Fruit fly (Drosophila melanogaster) whole organism, embryonic: ENCODE results near the gene rogdi.

Experiments used
- Abd-B ChIP-seq: fragments of 200-800 bp; sonication (Bioruptor generic); optimal IDR thresholded peaks from 2 replicates; lab custom pipeline; 2018; ENCODE audit warnings: missing biosample characterization, mild to moderate bottlenecking, missing genetic modification characterization, moderate library complexity
- Ada2b ChIP-seq: fragments of 200-800 bp; sonication (Bioruptor generic); IDR thresholded peaks from 2 replicates; pipeline ENCODE4 v1.3.6; 2022; ENCODE audit warnings: missing biosample characterization, missing genetic modification characterization
- Adf1 ChIP-seq: fragments of 200-800 bp; sonication (Bioruptor generic); IDR thresholded peaks from 2 replicates; pipeline ENCODE4 v1.3.6; 2022; ENCODE audit warnings: missing biosample characterization, missing genetic modification characterization
- B-H2 ChIP-seq: fragments of 200-800 bp; sonication (Bioruptor generic); optimal IDR thresholded peaks from 2 replicates; lab custom pipeline; 2018; ENCODE audit warnings: missing biosample characterization, mild to moderate bottlenecking, missing genetic modification characterization
- CG10209 ChIP-seq: fragments of 200-800 bp; sonication (Bioruptor generic); optimal IDR thresholded peaks from 3 replicates; lab custom pipeline; 2017; ENCODE audit warnings: missing biosample characterization, mild to moderate bottlenecking, missing genetic modification characterization, missing genetic modification reagents
- CG11093 ChIP-seq: fragments of 200-800 bp; sonication (Bioruptor generic); IDR thresholded peaks from 3 replicates; pipeline ENCODE4 v1.3.6; 2022; ENCODE audit warnings: missing biosample characterization, missing genetic modification characterization
- CG12071 ChIP-seq: fragments of 200-800 bp; sonication (Bioruptor generic); optimal IDR thresholded peaks from 3 replicates; lab custom pipeline; 2018; ENCODE audit warnings: missing biosample characterization, mild to moderate bottlenecking, missing genetic modification characterization
- CG12299 ChIP-seq: fragments of 200-800 bp; sonication (Bioruptor generic); optimal IDR thresholded peaks from 2 replicates; lab custom pipeline; 2018; ENCODE audit warnings: missing biosample characterization, mild to moderate bottlenecking, missing genetic modification characterization
- CG15073 ChIP-seq: fragments of 200-800 bp; sonication (Bioruptor generic); optimal IDR thresholded peaks from 2 replicates; lab custom pipeline; 2016; ENCODE audit warnings: missing biosample characterization, missing genetic modification characterization
- CG15514 ChIP-seq: fragments of 200-800 bp; sonication (Bioruptor generic); optimal IDR thresholded peaks from 3 replicates; lab custom pipeline; 2017; ENCODE audit warnings: missing biosample characterization, missing genetic modification characterization, mild to moderate bottlenecking, moderate library complexity, missing genetic modification reagents
- CG1603 ChIP-seq: fragments of 200-800 bp; sonication (Bioruptor generic); optimal IDR thresholded peaks from 2 replicates; lab custom pipeline; 2019; ENCODE audit warnings: missing biosample characterization, mild to moderate bottlenecking, missing genetic modification characterization, moderate library complexity
- CG17359 ChIP-seq: fragments of 200-800 bp; sonication (Bioruptor generic); optimal IDR thresholded peaks from 3 replicates; lab custom pipeline; 2018; ENCODE audit warnings: missing biosample characterization, mild to moderate bottlenecking, missing genetic modification characterization, moderate library complexity
- CG17385 ChIP-seq: fragments of 200-800 bp; sonication (Bioruptor generic); optimal IDR thresholded peaks from 3 replicates; lab custom pipeline; 2018; ENCODE audit warnings: missing biosample characterization, mild to moderate bottlenecking, missing genetic modification characterization
- CG42726 ChIP-seq: fragments of 200-800 bp; sonication (Bioruptor generic); IDR thresholded peaks from 2 replicates; pipeline ENCODE4 v1.3.6; 2022; ENCODE audit warnings: missing biosample characterization, missing genetic modification characterization; ENCODE audit not compliant: partially characterized antibody
- CG8924 ChIP-seq: fragments of 200-800 bp; optimal IDR thresholded peaks from 3 replicates; lab custom pipeline; 2019; ENCODE audit warnings: missing biosample characterization, mild to moderate bottlenecking, missing genetic modification characterization, moderate library complexity
- CG9817 ChIP-seq: fragments of 200-800 bp; sonication (Bioruptor generic); optimal IDR thresholded peaks from 2 replicates; lab custom pipeline; 2018; ENCODE audit warnings: missing biosample characterization, mild to moderate bottlenecking, missing genetic modification characterization, moderate library complexity
- CHES-1-like ChIP-seq: fragments of 200-800 bp; sonication (Bioruptor generic); optimal IDR thresholded peaks from 2 replicates; lab custom pipeline; 2016; ENCODE audit warnings: missing biosample characterization, missing genetic modification characterization
- D19B ChIP-seq: fragments of 200-800 bp; sonication (Bioruptor generic); optimal IDR thresholded peaks from 2 replicates; lab custom pipeline; 2017; ENCODE audit warnings: missing biosample characterization, mild to moderate bottlenecking, missing genetic modification characterization
- Ets65A ChIP-seq: fragments of 200-800 bp; sonication (Bioruptor generic); peaks from one replicate; lab custom pipeline; 2016; ENCODE audit warnings: missing biosample characterization, missing genetic modification characterization
- Fer3 ChIP-seq: fragments of 200-800 bp; sonication (Bioruptor generic); optimal IDR thresholded peaks from 2 replicates; lab custom pipeline; 2018; ENCODE audit warnings: missing biosample characterization, mild to moderate bottlenecking, missing genetic modification characterization, moderate library complexity
- Hr3 ChIP-seq: fragments of 200-800 bp; sonication (Bioruptor generic); optimal IDR thresholded peaks from 3 replicates; lab custom pipeline; 2016; ENCODE audit warnings: missing biosample characterization, missing genetic modification characterization
- Mad ChIP-seq: fragments of 200-800 bp; sonication (Bioruptor generic); optimal IDR thresholded peaks from 2 replicates; lab custom pipeline; 2016; ENCODE audit warnings: missing biosample characterization, missing genetic modification characterization
- Mrtf ChIP-seq: fragments of 200-800 bp; sonication (Bioruptor generic); IDR thresholded peaks from 3 replicates; pipeline ENCODE4 v1.3.6; 2022; ENCODE audit warnings: missing biosample characterization, missing genetic modification characterization
- Poxn ChIP-seq: fragments of 200-800 bp; sonication (Bioruptor generic); IDR thresholded peaks from 2 replicates; pipeline ENCODE4 v1.3.6; 2022; ENCODE audit warnings: missing biosample characterization, missing genetic modification characterization
- Six4 ChIP-seq: fragments of 200-800 bp; sonication (Bioruptor generic); optimal IDR thresholded peaks from 2 replicates; lab custom pipeline; 2016; ENCODE audit warnings: missing biosample characterization, missing genetic modification characterization
- Sox102F ChIP-seq: fragments of 200-800 bp; sonication (Bioruptor generic); optimal IDR thresholded peaks from 2 replicates; lab custom pipeline; 2018; ENCODE audit warnings: missing biosample characterization, mild to moderate bottlenecking, missing genetic modification characterization, moderate library complexity
- Spps ChIP-seq: fragments of 200-800 bp; sonication (Bioruptor generic); optimal IDR thresholded peaks from 2 replicates; lab custom pipeline; 2018; ENCODE audit warnings: missing biosample characterization, mild to moderate bottlenecking, missing genetic modification characterization
- Taf1 ChIP-seq: fragments of 200-800 bp; sonication (Bioruptor generic); IDR thresholded peaks from 2 replicates; pipeline ENCODE4 v1.3.6; 2022; ENCODE audit warnings: missing biosample characterization, missing genetic modification characterization
- ash1 ChIP-seq: fragments of 200-800 bp; sonication (Bioruptor generic); optimal IDR thresholded peaks from 2 replicates; lab custom pipeline; 2018; ENCODE audit warnings: missing biosample characterization, mild to moderate bottlenecking, missing genetic modification characterization
- az2 ChIP-seq: fragments of 200-800 bp; sonication (Bioruptor generic); optimal IDR thresholded peaks from 3 replicates; lab custom pipeline; 2016; ENCODE audit warnings: missing biosample characterization, missing genetic modification characterization
- cad ChIP-seq: fragments of >200 bp; optimal IDR thresholded peaks from 2 replicates; lab custom pipeline; 2017; ENCODE audit warnings: missing biosample characterization, missing genetic modification characterization
- dysf ChIP-seq: fragments of 200-800 bp; sonication (Bioruptor generic); IDR thresholded peaks from 3 replicates; pipeline ENCODE4 v1.3.6; 2022; ENCODE audit warnings: missing biosample characterization, missing genetic modification characterization
- ems ChIP-seq: fragments of 200-800 bp; sonication (Bioruptor generic); optimal IDR thresholded peaks from 3 replicates; lab custom pipeline; 2016; ENCODE audit warnings: missing biosample characterization, missing genetic modification characterization
- fd3F ChIP-seq: fragments of 200-800 bp; sonication (Bioruptor generic); optimal IDR thresholded peaks from 2 replicates; lab custom pipeline; 2018; ENCODE audit warnings: missing biosample characterization, mild to moderate bottlenecking, missing genetic modification characterization, moderate library complexity
- fd64A ChIP-seq: fragments of 200-800 bp; sonication (Bioruptor generic); optimal IDR thresholded peaks from 3 replicates; lab custom pipeline; 2018; ENCODE audit warnings: missing biosample characterization, mild to moderate bottlenecking, missing genetic modification characterization
- kah ChIP-seq: fragments of 200-800 bp; sonication (Bioruptor generic); optimal IDR thresholded peaks from 2 replicates; lab custom pipeline; 2018; ENCODE audit warnings: missing biosample characterization, mild to moderate bottlenecking, missing genetic modification characterization
- lbe ChIP-seq: fragments of 200-800 bp; sonication (Bioruptor generic); optimal IDR thresholded peaks from 2 replicates; lab custom pipeline; 2016; ENCODE audit warnings: missing biosample characterization, mild to moderate bottlenecking, missing genetic modification characterization
- nmo ChIP-seq: fragments of 200-800 bp; sonication (Bioruptor generic); optimal IDR thresholded peaks from 2 replicates; lab custom pipeline; 2018; ENCODE audit warnings: missing biosample characterization, mild to moderate bottlenecking, missing genetic modification characterization, moderate library complexity
- onecut ChIP-seq: fragments of 200-800 bp; sonication (Bioruptor generic); IDR thresholded peaks from 2 replicates; pipeline ENCODE4 v1.3.6; 2022; ENCODE audit warnings: missing biosample characterization, missing genetic modification characterization
- peb ChIP-seq: fragments of 200-800 bp; sonication (Bioruptor generic); IDR thresholded peaks from 2 replicates; pipeline ENCODE4 v1.3.6; 2022; ENCODE audit warnings: missing biosample characterization, missing genetic modification characterization
- phol ChIP-seq: fragments of 200-800 bp; sonication (Bioruptor generic); optimal IDR thresholded peaks from 3 replicates; lab custom pipeline; 2018; ENCODE audit warnings: missing biosample characterization, mild to moderate bottlenecking, missing genetic modification characterization, moderate library complexity
- prd ChIP-seq, 3 experiments: fragments of >200 bp in 2 of 3; fragments of 200-800 bp in 1 of 3; sonication (Bioruptor generic) in 1 of 3; optimal IDR thresholded peaks in 2 of 3; IDR thresholded peaks in 1 of 3; 2 replicates in 2 of 3; 3 replicates in 1 of 3; pipeline versions ENCODE4 v1.3.6 to Lab custom; 2017 to 2022; ENCODE audit warnings: missing biosample characterization in 1 of 3, missing genetic modification characterization in 1 of 3
- sens-2 ChIP-seq: fragments of 200-800 bp; sonication (Bioruptor generic); IDR thresholded peaks from 2 replicates; pipeline ENCODE4 v1.3.6; 2022; ENCODE audit warnings: missing biosample characterization, missing genetic modification characterization
- sim ChIP-seq: fragments of 200-800 bp; sonication (Bioruptor generic); IDR thresholded peaks from 2 replicates; pipeline ENCODE4 v1.3.6; 2022; ENCODE audit warnings: missing biosample characterization, missing genetic modification characterization
- tgo ChIP-seq: fragments of 200-800 bp; sonication (Bioruptor generic); IDR thresholded peaks from 3 replicates; pipeline ENCODE4 v1.3.6; 2022; ENCODE audit warnings: missing biosample characterization, missing genetic modification characterization
- tup ChIP-seq: fragments of 200-800 bp; sonication (Bioruptor generic); optimal IDR thresholded peaks from 2 replicates; lab custom pipeline; 2016; ENCODE audit warnings: missing biosample characterization, mild to moderate bottlenecking, missing genetic modification characterization, moderate library complexity
- unc-4 ChIP-seq: fragments of 200-800 bp; sonication (Bioruptor generic); IDR thresholded peaks from 2 replicates; pipeline ENCODE4 v1.3.6; 2022; ENCODE audit warnings: missing biosample characterization, missing genetic modification characterization; ENCODE audit not compliant: partially characterized antibody
- vfl ChIP-seq: fragments of 200-800 bp; sonication (Bioruptor generic); optimal IDR thresholded peaks from 2 replicates; lab custom pipeline; 2016; ENCODE audit warnings: missing biosample characterization, missing genetic modification characterization
- wor ChIP-seq: fragments of 200-800 bp; sonication (Bioruptor generic); IDR thresholded peaks from 2 replicates; pipeline ENCODE4 v1.3.6; 2022; ENCODE audit warnings: missing biosample characterization, missing genetic modification characterization

The rogdi gene

DNA sequence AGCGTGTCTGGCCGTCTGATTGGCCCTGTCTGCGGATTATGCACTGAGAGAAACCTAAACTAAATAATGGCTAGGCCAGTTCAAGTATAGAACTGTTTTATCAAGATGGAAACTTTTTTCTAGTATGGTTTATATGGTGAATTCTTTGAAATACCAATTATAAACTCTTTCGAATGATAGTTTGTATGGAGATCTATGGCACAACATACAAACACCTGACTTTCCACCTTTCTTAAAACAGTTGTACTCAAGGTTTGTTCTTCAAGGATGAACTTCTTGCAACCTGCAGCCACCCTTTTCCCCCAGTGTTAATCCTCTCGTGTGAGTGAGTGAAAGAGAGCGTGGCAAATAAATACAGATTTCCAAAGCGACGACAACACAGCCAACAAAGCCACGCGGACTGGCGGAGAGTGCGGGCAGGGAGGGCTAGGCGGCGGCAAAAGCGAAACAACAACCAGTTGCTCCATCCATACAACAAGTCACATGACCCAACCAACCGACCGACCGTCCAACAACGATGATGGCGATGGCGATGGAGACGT is 45.0 kb upstream of the rogdi start (continued):
- TF ChIP-seq Hr3 (GFP tag; lab: Kevin White, UChicago) (peak; percentile 76), ems (GFP tag; lab: Kevin White, UChicago) (peak; percentile 89), vfl (peak; percentile 81), Taf1 (GFP tag; lab: Robert Waterston, UW) (peak; percentile 67), Mad (GFP tag; lab: Kevin White, UChicago) (peak; percentile 69), Ets65A (peak; percentile 99), Six4 (peak; percentile 86), sim (peak; percentile 50; the same call in 1 of the 2 replicates), CG17359 (tag; lab: Kevin White, UChicago) (peak; percentile 72), Spps (peak; percentile 22), phol (tag; lab: Kevin White, UChicago) (peak; percentile 85), CG15514 (GFP tag; lab: Kevin White, UChicago) (peak; percentile 66), nmo (GFP tag; lab: Kevin White, UChicago) (peak; percentile 93), CG1603 (tag; lab: Kevin White, UChicago) (peak; percentile 71), CG17385 (GFP tag; lab: Kevin White, UChicago) (peak; percentile 83), unc-4 (GFP tag; lab: Robert Waterston, UW) (no peak), fd64A (GFP tag; lab: Kevin White, UChicago) (peak; percentile 2), onecut (GFP tag; lab: Robert Waterston, UW) (peak; percentile 64), kah (GFP tag; lab: Kevin White, UChicago) (peak; percentile 57), tup (GFP tag; lab: Kevin White, UChicago) (peak; percentile 67), Fer3 (tag; lab: Kevin White, UChicago) (peak; percentile 75), peb (GFP tag; lab: Robert Waterston, UW) (peak; percentile 72; the same call in 1 of the 2 replicates), CG42726 (GFP tag; lab: Robert Waterston, UW) (0 out of 2 replicates have a peak, but pooled peaks have one; percentile 26), CHES-1-like (peak; percentile 92), az2 (peak; percentile 82), CG10209 (GFP tag; lab: Kevin White, UChicago) (peak; percentile 88), CG15073 (GFP tag; lab: Kevin White, UChicago) (peak; percentile 35), CG12071 (GFP tag; lab: Kevin White, UChicago) (peak; percentile 72), CG9817 (tag; lab: Kevin White, UChicago) (peak; percentile 86), B-H2 (GFP tag; lab: Kevin White, UChicago) (no peak), Sox102F (GFP tag; lab: Kevin White, UChicago) (peak; percentile 92), tgo (peak; percentile 91), Mrtf (GFP tag; lab: Robert Waterston, UW) (no peak; the same call in 1 of the 3 replicates), sens-2 (peak; percentile 57; the same call in 1 of the 2 replicates), ash1 (GFP tag; lab: Kevin White, UChicago) (no peak), Poxn (GFP tag; lab: Robert Waterston, UW) (peak; percentile 33; the same call in 1 of the 2 replicates), Abd-B (GFP tag; lab: Kevin White, UChicago) (peak; percentile 88), wor (GFP tag; lab: Robert Waterston, UW) (peak; percentile 64), cad (GFP tag; lab: Kevin White, UChicago) (no peak), lbe (no peak), CG11093 (peak; percentile 86), dysf (GFP tag; lab: Robert Waterston, UW) (peak; percentile 94), Ada2b (peak; percentile 84), prd (optimal IDR thresholded peaks at IDR 0.05; lab: Kevin White, UChicago) (no peak), prd (GFP tag; IDR thresholded peaks at IDR 0.05; lab: Robert Waterston, UW) (peak; percentile 90), CG8924 (tag; lab: Kevin White, UChicago) (peak; percentile 91), fd3F (GFP tag; lab: Kevin White, UChicago) (peak; percentile 88), Adf1 (peak; percentile 56), D19B (peak; percentile 72), CG12299 (tag; lab: Kevin White, UChicago) (peak; percentile 74)
